Fruit fly (Drosophila melanogaster) whole organism: ENCODE measurements around the gene CG11029.

ENCODE experiments used
- CG8478 ChIP-seq: fragments of >200 bp; optimal IDR thresholded peaks from 2 replicates; lab custom pipeline; 2018; ENCODE audit warnings: inconsistent platforms
- Dll ChIP-seq: fragments of >200 bp; optimal IDR thresholded peaks from 2 replicates; lab custom pipeline; 2017
- EcR ChIP-seq, 2 experiments: fragments of >200 bp; optimal IDR thresholded peaks; 2 replicates each; lab custom pipeline; 2017; ENCODE audit warnings: missing biosample characterization in 2 of 2, missing genetic modification characterization in 2 of 2, missing genetic modification reagents in 2 of 2
- pan ChIP-seq: fragments of >200 bp; optimal IDR thresholded peaks from 2 replicates; lab custom pipeline; 2017
- psq ChIP-seq: fragments of >200 bp; optimal IDR thresholded peaks from 2 replicates; lab custom pipeline; 2017
- usp ChIP-seq: fragments of >200 bp; optimal IDR thresholded peaks from 2 replicates; lab custom pipeline; 2017; ENCODE audit warnings: missing biosample characterization, missing genetic modification characterization, mixed read lengths

CG11029 gene

DNA sequence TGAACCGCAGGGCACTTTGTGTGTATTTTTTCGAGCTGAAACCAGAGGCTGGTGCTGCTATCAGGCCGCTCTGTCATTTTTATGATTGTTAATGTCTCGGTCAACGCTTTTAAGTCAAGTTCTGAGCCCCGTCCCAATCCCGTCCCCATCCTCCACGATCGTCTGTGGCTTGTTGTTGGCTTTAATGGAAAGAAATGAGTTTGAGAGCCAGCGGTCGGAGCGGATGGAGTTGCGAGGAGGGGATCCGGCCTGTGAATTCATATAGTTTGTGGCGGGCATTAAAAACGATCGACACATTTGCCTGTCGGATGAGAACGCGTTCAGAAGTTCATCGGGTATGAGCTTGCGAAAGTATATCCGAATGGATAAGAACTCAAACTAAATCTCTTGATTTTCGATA lies at the start of gene CG11029:
TSS of gene CG11029 (plus strand) at position 301 of the 400 bp plus-strand sequence.
- no peak for TF ChIP-seq usp (GFP tag; lab: Kevin White, UChicago)
- no peak for TF ChIP-seq Dll (lab: Kevin White, UChicago)
- no peak for TF ChIP-seq CG8478 (lab: Kevin White, UChicago)
- no peak for TF ChIP-seq pan (lab: Kevin White, UChicago)
- no peak for TF ChIP-seq EcR (GFP tag; optimal IDR thresholded peaks at IDR 0.05; lab: Kevin White, UChicago)
- no peak for TF ChIP-seq psq (lab: Kevin White, UChicago)

DNA sequence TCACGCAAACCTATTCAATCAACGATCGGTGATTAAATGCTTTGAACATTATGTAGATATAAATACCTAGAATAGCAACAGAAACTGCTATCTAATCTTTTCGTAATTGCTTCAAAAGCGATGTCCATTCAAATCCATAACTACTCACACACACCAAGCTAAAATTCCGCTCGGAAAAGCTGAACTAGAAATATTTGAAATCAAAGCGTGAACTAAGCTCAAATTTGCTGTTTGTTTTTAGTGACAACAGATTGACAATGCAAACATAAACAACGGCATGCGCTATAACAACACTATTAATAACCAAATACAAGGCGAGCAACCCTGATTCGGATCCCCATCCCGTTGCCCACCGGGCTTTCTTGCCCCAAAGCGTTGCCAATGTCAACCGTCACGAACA lies 39.9 kb upstream of the CG11029 start, which contains the start of gene CG7236:
TSS of gene CG7236 (plus strand) at position 301 of the 400 bp plus-strand sequence.
- TF ChIP-seq Dll (lab: Kevin White, UChicago) (no peak), psq (lab: Kevin White, UChicago) (no peak), pan (lab: Kevin White, UChicago) (no peak), EcR (GFP tag; optimal IDR thresholded peaks at IDR 0.05; lab: Kevin White, UChicago) (no peak), usp (GFP tag; lab: Kevin White, UChicago) (no peak), CG8478 (lab: Kevin White, UChicago) (no peak)

DNA sequence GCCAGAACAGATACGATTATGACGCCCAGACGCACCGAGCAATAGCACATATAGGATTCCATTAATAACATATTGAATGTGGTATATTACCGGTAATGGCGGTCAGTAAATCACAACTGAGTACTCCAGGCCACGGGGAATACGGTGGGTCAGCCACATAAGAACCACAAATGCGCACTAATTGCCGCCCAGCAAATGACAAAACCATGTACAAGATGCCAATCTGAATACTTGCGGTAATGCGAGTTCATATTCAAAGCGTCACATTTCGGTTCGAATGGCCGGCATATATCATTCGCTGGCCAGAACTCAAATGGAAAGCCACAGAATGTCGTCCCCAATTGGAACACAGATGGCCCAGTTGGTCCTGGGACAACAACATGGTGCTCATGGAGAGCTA lies 29.4 kb upstream of the CG11029 start, which contains the start of the genes CG14007 and CG34011:
TSS of gene CG14007 (minus strand) at position 101 of the 400 bp plus-strand sequence.
TSS of gene CG34011 (plus strand) at position 122 of the 400 bp plus-strand sequence.
- TF ChIP-seq pan (lab: Kevin White, UChicago) (no peak), EcR (GFP tag; optimal IDR thresholded peaks at IDR 0.05; lab: Kevin White, UChicago) (no peak), usp (GFP tag; lab: Kevin White, UChicago) (no peak), psq (lab: Kevin White, UChicago) (no peak), Dll (lab: Kevin White, UChicago) (no peak), CG8478 (lab: Kevin White, UChicago) (no peak)

DNA sequence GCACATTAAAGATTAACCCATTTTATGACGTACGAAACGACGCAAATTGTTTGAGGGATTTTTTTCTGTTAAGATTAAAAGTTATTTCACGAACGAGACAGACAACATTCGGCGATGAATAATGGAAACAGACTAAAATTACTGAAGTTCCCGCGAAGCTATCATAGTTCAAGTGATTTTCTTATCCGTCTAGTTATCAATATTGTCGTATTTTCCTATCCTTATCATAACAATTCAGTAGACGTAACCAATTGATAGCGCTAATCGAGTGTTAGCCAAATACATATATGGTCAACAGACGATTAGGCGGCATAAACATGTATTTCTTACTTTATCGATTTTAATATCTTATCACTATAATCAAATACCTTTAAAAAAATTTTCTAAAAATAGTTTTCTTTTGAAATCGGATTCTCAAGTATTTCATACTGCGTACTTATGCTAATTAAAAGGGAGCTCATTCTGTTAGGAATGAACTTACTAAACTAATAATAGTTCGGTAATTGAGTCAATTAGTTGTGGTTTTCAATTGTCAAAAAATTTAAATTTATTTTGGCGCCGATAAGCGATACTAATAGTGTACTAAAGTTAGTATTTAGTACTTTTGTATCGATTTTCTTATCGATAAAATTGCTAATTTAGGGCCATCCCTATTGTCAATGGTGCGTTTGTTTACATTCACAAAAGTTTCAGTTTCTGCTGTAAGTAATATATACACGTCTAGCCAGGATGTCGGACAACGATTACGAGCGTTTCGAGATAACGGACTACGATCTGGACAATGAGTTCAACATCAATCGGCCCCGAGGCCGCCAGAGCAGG lies 25.3 kb upstream of the CG11029 start, which contains the start of the genes CG11149 and sip1:
TSS of gene CG11149 (minus strand) at position 493 of the 822 bp plus-strand sequence.
TSS of gene sip1 (plus strand) at position 645 of the 822 bp plus-strand sequence.
- no peak for TF ChIP-seq EcR (GFP tag; optimal IDR thresholded peaks at IDR 0.05; lab: Kevin White, UChicago)
- TF ChIP-seq psq (lab: Kevin White, UChicago): no peak
- TF ChIP-seq Dll (lab: Kevin White, UChicago): no peak
- no peak for TF ChIP-seq usp (GFP tag; lab: Kevin White, UChicago)
- no peak for TF ChIP-seq pan (lab: Kevin White, UChicago)
- TF ChIP-seq CG8478 (lab: Kevin White, UChicago): no peak

DNA sequence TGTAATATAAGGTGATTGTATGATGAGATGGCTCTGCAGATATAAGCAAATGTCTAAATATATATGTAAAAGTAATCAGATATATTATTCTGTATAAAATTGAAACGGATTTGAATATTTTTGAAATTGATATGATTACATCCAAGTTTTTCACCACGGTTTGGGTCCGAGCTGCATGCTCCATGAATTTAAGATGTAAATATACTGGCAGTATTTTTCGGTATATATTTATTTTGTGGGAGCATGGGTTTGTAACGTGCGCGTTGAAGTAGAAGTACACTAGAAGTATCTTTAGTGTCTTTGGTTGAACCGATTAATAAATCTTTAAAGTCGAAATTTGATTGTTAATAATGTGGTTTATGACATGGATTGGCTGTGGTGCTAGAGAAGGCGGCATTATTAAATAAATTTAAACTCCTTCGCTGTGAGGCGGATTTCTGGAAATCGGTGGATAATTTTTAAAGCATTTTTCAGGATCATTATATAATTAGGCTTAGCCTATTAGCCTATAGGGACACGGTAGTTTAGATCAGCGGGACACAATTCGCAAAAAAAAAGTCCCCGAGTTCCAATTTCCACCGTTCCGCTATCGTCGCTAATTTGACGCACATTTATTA lies 22.0 kb upstream of the CG11029 start:
- TF ChIP-seq psq (lab: Kevin White, UChicago) (no peak), CG8478 (lab: Kevin White, UChicago) (no peak), EcR (GFP tag; optimal IDR thresholded peaks at IDR 0.05; lab: Kevin White, UChicago) (no peak), usp (GFP tag; lab: Kevin White, UChicago) (no peak), Dll (lab: Kevin White, UChicago) (no peak)

DNA sequence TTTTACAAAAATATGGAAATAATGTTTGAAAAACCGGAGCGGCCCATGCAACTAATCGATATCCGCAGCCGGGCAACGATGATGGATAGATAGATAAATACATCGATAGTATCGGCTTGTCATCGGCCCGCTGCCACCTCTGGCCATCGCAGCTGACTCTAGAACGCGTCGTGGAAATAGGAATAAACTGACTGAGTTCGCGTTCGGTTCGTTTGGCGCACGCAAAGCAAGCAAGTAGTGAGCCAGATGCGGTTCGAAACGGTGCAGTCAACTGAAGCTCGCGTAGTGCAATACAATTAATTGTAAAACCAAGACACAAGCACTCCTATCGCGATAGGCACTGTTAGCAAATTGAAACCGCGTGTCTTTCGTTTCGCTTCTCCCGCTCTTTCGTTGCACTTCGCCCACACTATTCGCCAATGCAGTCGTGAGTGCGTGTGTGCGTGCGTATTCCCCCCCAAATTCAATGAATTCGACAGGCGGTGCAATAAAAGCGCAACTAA lies 21.4 kb upstream of the CG11029 start, which contains the start of gene CG11030:
TSS of gene CG11030 (plus strand) at position 136 of the 503 bp plus-strand sequence.
- no peak for TF ChIP-seq usp (GFP tag; lab: Kevin White, UChicago)

DNA sequence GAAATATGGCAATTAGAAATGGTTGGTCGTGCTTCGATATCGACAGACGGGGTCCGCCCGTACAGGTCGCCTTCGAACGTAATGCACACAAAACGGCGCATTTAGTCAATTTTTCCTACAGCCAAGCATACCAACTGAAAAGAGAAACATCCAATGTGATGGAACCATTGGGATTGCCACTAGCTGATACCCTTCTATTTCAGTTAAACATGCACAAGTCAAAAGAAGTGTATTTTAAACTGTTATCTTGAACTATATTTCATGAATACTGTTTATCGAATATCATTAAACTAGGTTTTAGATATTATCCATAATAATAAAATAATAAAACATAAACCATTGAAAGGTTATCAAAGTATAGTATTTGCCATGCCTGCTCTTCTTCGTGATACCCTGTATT lies 19.9 kb upstream of the CG11029 start:
- TF ChIP-seq psq (lab: Kevin White, UChicago) (no peak), CG8478 (lab: Kevin White, UChicago) (no peak), Dll (lab: Kevin White, UChicago) (no peak), pan (lab: Kevin White, UChicago) (no peak), EcR (GFP tag; optimal IDR thresholded peaks at IDR 0.05; lab: Kevin White, UChicago) (no peak)

DNA sequence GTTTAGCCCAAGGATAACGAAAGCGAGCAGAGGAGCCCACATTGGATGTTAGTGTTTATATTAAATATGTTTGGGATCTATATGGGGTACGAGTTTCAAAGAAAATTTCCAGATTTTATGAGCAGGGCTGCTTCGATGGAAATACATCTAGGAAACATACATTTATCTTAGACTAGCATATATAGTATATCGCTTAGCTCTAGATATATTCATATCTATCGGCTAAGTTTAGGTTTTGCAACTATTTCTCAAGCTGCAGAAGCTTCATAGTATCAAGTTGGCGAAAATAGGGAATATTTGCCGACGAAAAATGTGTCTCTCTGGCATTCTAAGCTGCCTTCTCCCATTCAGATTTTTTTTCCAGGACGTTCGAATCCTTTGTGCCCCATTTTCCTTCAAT lies 17.2 kb upstream of the CG11029 start, which contains the start of gene CG14006:
TSS of gene CG14006 (minus strand) at position 101 of the 400 bp plus-strand sequence.
- TF ChIP-seq Dll (lab: Kevin White, UChicago) (no peak), psq (lab: Kevin White, UChicago) (no peak), pan (lab: Kevin White, UChicago) (no peak), EcR (GFP tag; optimal IDR thresholded peaks at IDR 0.05; lab: Kevin White, UChicago) (no peak), usp (GFP tag; lab: Kevin White, UChicago) (no peak), CG8478 (lab: Kevin White, UChicago) (no peak)

DNA sequence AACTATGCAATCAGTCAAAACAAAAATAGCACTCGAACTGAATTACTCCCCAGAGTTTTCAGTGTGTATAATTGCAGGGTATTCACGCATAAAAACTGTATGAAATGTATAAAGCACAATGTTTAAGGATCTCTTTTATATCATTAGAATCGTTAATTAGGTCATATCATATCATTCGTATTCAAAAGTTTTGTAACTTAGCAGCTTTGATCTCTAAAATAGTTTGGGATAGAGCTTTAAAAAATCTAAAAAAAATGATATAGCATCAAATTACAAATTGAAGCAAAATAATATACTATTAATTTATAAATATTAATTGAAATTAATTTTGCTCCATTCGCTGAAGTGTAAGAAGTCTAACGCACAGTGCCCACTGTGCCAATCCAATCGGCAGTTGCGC lies 15.5 kb upstream of the CG11029 start:
- TF ChIP-seq pan (lab: Kevin White, UChicago): no peak
- no peak for TF ChIP-seq usp (GFP tag; lab: Kevin White, UChicago)
- TF ChIP-seq Dll (lab: Kevin White, UChicago): no peak
- TF ChIP-seq CG8478 (lab: Kevin White, UChicago): no peak
- TF ChIP-seq psq (lab: Kevin White, UChicago): no peak
- no peak for TF ChIP-seq EcR (GFP tag; optimal IDR thresholded peaks at IDR 0.05; lab: Kevin White, UChicago)

DNA sequence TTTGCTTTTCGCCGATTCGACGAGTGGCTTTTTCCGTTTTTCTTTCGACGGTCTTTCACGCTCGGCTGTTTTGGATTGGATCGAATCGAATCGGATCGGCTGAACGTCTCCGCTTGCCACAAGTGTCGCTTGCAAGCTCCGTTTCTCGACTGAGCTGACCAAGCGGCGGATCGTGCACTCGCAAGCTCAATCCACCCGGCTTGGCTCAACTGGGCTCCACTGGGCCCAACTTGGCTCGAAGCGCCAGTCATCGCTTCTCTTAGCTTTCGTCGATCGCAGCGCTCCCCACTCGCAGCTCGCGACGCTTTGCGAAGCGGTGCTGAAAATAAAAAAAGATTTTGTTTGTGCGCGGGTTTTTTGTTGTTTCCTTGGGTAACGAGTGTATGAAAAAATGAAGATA lies 5.2 kb upstream of the CG11029 start:
- no peak for TF ChIP-seq Dll (lab: Kevin White, UChicago)
- TF ChIP-seq EcR (GFP tag; optimal IDR thresholded peaks at IDR 0.05; lab: Kevin White, UChicago): no peak
- TF ChIP-seq CG8478 (lab: Kevin White, UChicago): no peak
- no peak for TF ChIP-seq pan (lab: Kevin White, UChicago)
- TF ChIP-seq psq (lab: Kevin White, UChicago): no peak

DNA sequence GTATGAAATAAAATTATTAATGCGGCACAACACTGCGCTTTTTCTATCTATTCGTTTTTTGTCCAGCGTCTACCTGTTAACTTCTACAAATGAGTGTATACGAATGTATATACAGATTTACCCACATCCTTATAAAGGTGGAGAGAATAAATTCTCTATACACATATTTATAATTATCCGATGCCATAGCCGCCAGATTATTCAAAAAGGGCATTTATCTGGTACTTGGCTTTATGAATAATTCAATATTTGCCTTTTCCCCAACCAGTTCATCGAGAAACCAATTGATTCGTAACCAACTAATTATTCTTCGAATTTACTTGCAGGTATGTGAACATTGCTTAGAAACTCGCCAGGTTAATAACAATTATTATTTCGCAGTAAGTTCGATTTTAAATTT lies 4.8 kb upstream of the CG11029 start, which contains the start of gene CG11147:
TSS of gene CG11147 (minus strand) at position 101 of the 400 bp plus-strand sequence.
- TF ChIP-seq psq (lab: Kevin White, UChicago): no peak
- no peak for TF ChIP-seq Dll (lab: Kevin White, UChicago)
- no peak for TF ChIP-seq usp (GFP tag; lab: Kevin White, UChicago)
- no peak for TF ChIP-seq pan (lab: Kevin White, UChicago)
- no peak for TF ChIP-seq CG8478 (lab: Kevin White, UChicago)
- no peak for TF ChIP-seq EcR (GFP tag; optimal IDR thresholded peaks at IDR 0.05; lab: Kevin White, UChicago)
